Fruit fly (Drosophila melanogaster) whole organism, embryonic: ENCODE results near the gene CG3652.

ENCODE experiments used
- ATbp ChIP-seq: fragments of 200-800 bp; sonication (Bioruptor generic); optimal IDR thresholded peaks from 2 replicates; lab custom pipeline; 2017; ENCODE audit warnings: missing biosample characterization, mild to moderate bottlenecking, missing genetic modification characterization, missing genetic modification reagents
- Atf6 ChIP-seq: fragments of 200-800 bp; sonication (Bioruptor generic); IDR thresholded peaks from 2 replicates; pipeline ENCODE4 v1.3.6; 2022; ENCODE audit warnings: missing biosample characterization, missing genetic modification characterization
- CG11456 ChIP-seq: fragments of 200-800 bp; sonication (Bioruptor generic); IDR thresholded peaks from 3 replicates; pipeline ENCODE4 v1.3.6; 2022; ENCODE audit warnings: missing biosample characterization, missing genetic modification characterization
- CG11723 ChIP-seq: fragments of 200-800 bp; sonication (Bioruptor generic); optimal IDR thresholded peaks from 2 replicates; lab custom pipeline; 2017; ENCODE audit warnings: missing biosample characterization, mild to moderate bottlenecking, missing genetic modification characterization
- CG12391 ChIP-seq: fragments of 200-800 bp; sonication (Bioruptor generic); optimal IDR thresholded peaks from 3 replicates; lab custom pipeline; 2018; ENCODE audit warnings: missing biosample characterization, mild to moderate bottlenecking, missing genetic modification characterization, moderate library complexity
- CG14860 ChIP-seq: fragments of 200-800 bp; sonication (Bioruptor generic); IDR thresholded peaks from 3 replicates; pipeline ENCODE4 v1.3.6; 2022; ENCODE audit warnings: missing biosample characterization, missing genetic modification characterization; ENCODE audit not compliant: partially characterized antibody
- CG17385 ChIP-seq: fragments of 200-800 bp; sonication (Bioruptor generic); optimal IDR thresholded peaks from 3 replicates; lab custom pipeline; 2018; ENCODE audit warnings: missing biosample characterization, mild to moderate bottlenecking, missing genetic modification characterization
- CG17612 ChIP-seq: fragments of 200-800 bp; sonication (Bioruptor generic); IDR thresholded peaks from 2 replicates; pipeline ENCODE4 v1.3.6; 2022; ENCODE audit warnings: missing biosample characterization, missing genetic modification characterization
- CG2712 ChIP-seq: fragments of 200-800 bp; optimal IDR thresholded peaks from 3 replicates; lab custom pipeline; 2019; ENCODE audit warnings: missing biosample characterization, mild to moderate bottlenecking, missing genetic modification characterization, moderate library complexity
- CG3407 ChIP-seq: fragments of 200-800 bp; sonication (Bioruptor generic); optimal IDR thresholded peaks from 2 replicates; lab custom pipeline; 2018; ENCODE audit warnings: missing biosample characterization, mild to moderate bottlenecking, missing genetic modification characterization
- CG3726 ChIP-seq: fragments of 200-800 bp; sonication (Bioruptor generic); IDR thresholded peaks from 3 replicates; pipeline ENCODE4, ENCODE4 v1.3.6; 2022; ENCODE audit warnings: missing biosample characterization, missing genetic modification characterization
- CG42726 ChIP-seq: fragments of 200-800 bp; sonication (Bioruptor generic); IDR thresholded peaks from 2 replicates; pipeline ENCODE4 v1.3.6; 2022; ENCODE audit warnings: missing biosample characterization, missing genetic modification characterization; ENCODE audit not compliant: partially characterized antibody
- CG4328 ChIP-seq: fragments of 200-800 bp; sonication (Bioruptor generic); optimal IDR thresholded peaks from 3 replicates; lab custom pipeline; 2017; ENCODE audit warnings: missing biosample characterization, missing genetic modification reagents, missing genetic modification characterization
- CG6791 ChIP-seq: fragments of 200-800 bp; sonication (Bioruptor generic); IDR thresholded peaks from 3 replicates; pipeline ENCODE4 v1.3.6; 2022; ENCODE audit warnings: missing biosample characterization, missing genetic modification characterization; ENCODE audit not compliant: partially characterized antibody
- CG7745 ChIP-seq: fragments of 200-800 bp; sonication (Bioruptor generic); optimal IDR thresholded peaks from 2 replicates; lab custom pipeline; 2018; ENCODE audit warnings: missing biosample characterization, mild to moderate bottlenecking, missing genetic modification characterization, moderate library complexity
- CG7786 ChIP-seq: fragments of 200-800 bp; sonication (Bioruptor generic); optimal IDR thresholded peaks from 2 replicates; lab custom pipeline; 2016; ENCODE audit warnings: missing biosample characterization, missing genetic modification characterization
- CG8359 ChIP-seq: fragments of 200-800 bp; sonication (Bioruptor generic); optimal IDR thresholded peaks from 2 replicates; lab custom pipeline; 2017; ENCODE audit warnings: missing biosample characterization, mild to moderate bottlenecking, missing genetic modification characterization, borderline replicate concordance
- Elba2 ChIP-seq: fragments of 200-800 bp; sonication (Bioruptor generic); optimal IDR thresholded peaks from 3 replicates; lab custom pipeline; 2016; ENCODE audit warnings: missing biosample characterization, missing genetic modification characterization
- GATAe ChIP-seq: fragments of 200-800 bp; sonication (Bioruptor generic); conservative IDR thresholded peaks from 2 replicates; pipeline ENCODE4 v1.3.6; 2022; ENCODE audit warnings: missing biosample characterization, missing genetic modification characterization
- Gug ChIP-seq: fragments of 200-800 bp; sonication (Bioruptor generic); IDR thresholded peaks from 4 replicates; pipeline ENCODE4 v1.3.6; 2022; ENCODE audit warnings: missing biosample characterization, missing genetic modification characterization
- Lhr ChIP-seq: fragments of 200-800 bp; sonication (Bioruptor generic); optimal IDR thresholded peaks from 3 replicates; lab custom pipeline; 2017; ENCODE audit warnings: mild to moderate bottlenecking, missing biosample characterization, missing genetic modification reagents, missing genetic modification characterization
- Max ChIP-seq: fragments of 200-800 bp; sonication (Bioruptor generic); optimal IDR thresholded peaks from 2 replicates; lab custom pipeline; 2016; ENCODE audit warnings: missing biosample characterization, mild to moderate bottlenecking, missing genetic modification characterization
- Med ChIP-seq: fragments of 200-800 bp; sonication (Bioruptor generic); peaks from one replicate; lab custom pipeline; 2016; ENCODE audit warnings: missing biosample characterization, missing genetic modification characterization, mild to moderate bottlenecking, inconsistent platforms, moderate library complexity
- Meics ChIP-seq: fragments of 200-800 bp; sonication (Bioruptor generic); optimal IDR thresholded peaks from 2 replicates; lab custom pipeline; 2017; ENCODE audit warnings: missing biosample characterization, mild to moderate bottlenecking, missing genetic modification characterization
- Mes4 ChIP-seq: fragments of 200-800 bp; sonication (Bioruptor generic); optimal IDR thresholded peaks from 2 replicates; lab custom pipeline; 2016; ENCODE audit warnings: missing biosample characterization, missing genetic modification characterization
- Pdp1 ChIP-seq, 2 experiments: fragments of 200-800 bp; sonication (Bioruptor generic); optimal IDR thresholded peaks; 3 replicates each; lab custom pipeline; 2016; ENCODE audit warnings: missing biosample characterization in 2 of 2, missing genetic modification characterization in 2 of 2, mild to moderate bottlenecking in 1 of 2, moderate library complexity in 1 of 2
- Scr ChIP-seq: fragments of 200-800 bp; sonication (Bioruptor generic); IDR thresholded peaks from 2 replicates; pipeline ENCODE4 v1.3.6; 2022; ENCODE audit warnings: missing biosample characterization, missing genetic modification characterization; ENCODE audit not compliant: partially characterized antibody
- Side ChIP-seq: fragments of 200-800 bp; sonication (Bioruptor generic); optimal IDR thresholded peaks from 2 replicates; lab custom pipeline; 2016; ENCODE audit warnings: missing biosample characterization, missing genetic modification characterization
- Stat92E ChIP-seq, 3 experiments: fragments of >200 bp in 2 of 3; fragments of 200-800 bp in 1 of 3; sonication (Bioruptor generic) in 1 of 3; optimal IDR thresholded peaks; 2 replicates each; lab custom pipeline; 2017 to 2019; ENCODE audit warnings: missing biosample characterization in 3 of 3, missing genetic modification characterization in 3 of 3, mild to moderate bottlenecking in 1 of 3, moderate library complexity in 1 of 3
- YL-1 ChIP-seq: fragments of 200-800 bp; sonication (Bioruptor generic); optimal IDR thresholded peaks from 3 replicates; lab custom pipeline; 2017; ENCODE audit warnings: missing biosample characterization, mild to moderate bottlenecking, missing genetic modification characterization
- amos ChIP-seq: fragments of 200-800 bp; sonication (Bioruptor generic); IDR thresholded peaks from 2 replicates; pipeline ENCODE4 v1.3.6; 2022; ENCODE audit warnings: missing biosample characterization, missing genetic modification characterization; ENCODE audit not compliant: partially characterized antibody
- ase ChIP-seq: fragments of 200-800 bp; sonication (Bioruptor generic); IDR thresholded peaks from 3 replicates; pipeline ENCODE4 v1.3.6; 2022; ENCODE audit warnings: missing biosample characterization, missing genetic modification characterization
- chinmo ChIP-seq: fragments of 200-800 bp; sonication (Bioruptor generic); IDR thresholded peaks from 4 replicates; pipeline ENCODE4 v1.3.6; 2022; ENCODE audit warnings: missing biosample characterization, missing genetic modification characterization; ENCODE audit not compliant: partially characterized antibody
- dmrt11E ChIP-seq: fragments of 200-800 bp; sonication (Bioruptor generic); optimal IDR thresholded peaks from 3 replicates; lab custom pipeline; 2018; ENCODE audit warnings: missing biosample characterization, mild to moderate bottlenecking, missing genetic modification characterization, moderate library complexity
- ftz-f1 ChIP-seq: fragments of 200-800 bp; sonication (Bioruptor generic); optimal IDR thresholded peaks from 2 replicates; lab custom pipeline; 2016; ENCODE audit warnings: missing biosample characterization, missing genetic modification characterization
- gt ChIP-seq: fragments of 200-800 bp; sonication (Bioruptor generic); IDR thresholded peaks from 2 replicates; pipeline ENCODE4 v1.3.6; 2022; ENCODE audit warnings: missing biosample characterization, missing genetic modification characterization
- ind ChIP-seq: fragments of 200-800 bp; sonication (Bioruptor generic); optimal IDR thresholded peaks from 3 replicates; lab custom pipeline; 2016; ENCODE audit warnings: missing biosample characterization, missing genetic modification characterization
- jing ChIP-seq: fragments of 200-800 bp; sonication (Bioruptor generic); optimal IDR thresholded peaks from 2 replicates; lab custom pipeline; 2018; ENCODE audit warnings: missing biosample characterization, mild to moderate bottlenecking, missing genetic modification characterization
- lola ChIP-seq, 3 experiments: fragments of >200 bp in 2 of 3; fragments of 200-800 bp in 1 of 3; sonication (Bioruptor generic) in 1 of 3; optimal IDR thresholded peaks; 2 replicates each; lab custom pipeline; 2017 to 2019; ENCODE audit warnings: missing biosample characterization in 3 of 3, missing genetic modification characterization in 3 of 3, mild to moderate bottlenecking in 1 of 3, moderate library complexity in 1 of 3
- nom ChIP-seq: fragments of 200-800 bp; sonication (Bioruptor generic); optimal IDR thresholded peaks from 2 replicates; lab custom pipeline; 2017; ENCODE audit warnings: missing biosample characterization, missing genetic modification characterization, mild to moderate bottlenecking, moderate library complexity, missing genetic modification reagents
- pros ChIP-seq: fragments of 200-800 bp; sonication (Bioruptor generic); optimal IDR thresholded peaks from 3 replicates; lab custom pipeline; 2019; ENCODE audit warnings: missing biosample characterization, mild to moderate bottlenecking, missing genetic modification characterization, moderate library complexity
- pzg ChIP-seq: fragments of 200-800 bp; sonication (Bioruptor generic); optimal IDR thresholded peaks from 3 replicates; lab custom pipeline; 2018; ENCODE audit warnings: missing biosample characterization, mild to moderate bottlenecking, missing genetic modification characterization, moderate library complexity
- so ChIP-seq: fragments of 200-800 bp; sonication (Bioruptor generic); IDR thresholded peaks from 3 replicates; pipeline ENCODE4 v1.3.6; 2022; ENCODE audit warnings: missing biosample characterization, missing genetic modification characterization
- sqz ChIP-seq: fragments of 200-800 bp; sonication (Bioruptor generic); optimal IDR thresholded peaks from 3 replicates; lab custom pipeline; 2018; ENCODE audit warnings: missing biosample characterization, mild to moderate bottlenecking, missing genetic modification characterization
- stwl ChIP-seq: fragments of 200-800 bp; sonication (Bioruptor generic); optimal IDR thresholded peaks from 3 replicates; lab custom pipeline; 2018; ENCODE audit warnings: missing biosample characterization, mild to moderate bottlenecking, missing genetic modification characterization, moderate library complexity
- unc-4 ChIP-seq: fragments of 200-800 bp; sonication (Bioruptor generic); IDR thresholded peaks from 2 replicates; pipeline ENCODE4 v1.3.6; 2022; ENCODE audit warnings: missing biosample characterization, missing genetic modification characterization; ENCODE audit not compliant: partially characterized antibody
- usp ChIP-seq: fragments of >200 bp; optimal IDR thresholded peaks from 2 replicates; lab custom pipeline; 2017; ENCODE audit warnings: missing biosample characterization, missing genetic modification characterization

CG3652 gene

dm6 chr2L:4385387-4386279, 8.0 kb downstream of the CG3652 start, which contains the start of gene Vps53 (continued):
- TF ChIP-seq stwl (tag; lab: Kevin White, UChicago) (peak; percentile 24), CG4328 (GFP tag; lab: Kevin White, UChicago) (no peak), ATbp (GFP tag; lab: Kevin White, UChicago) (no peak), chinmo (GFP tag; lab: Robert Waterston, UW) (0 out of 4 replicates have a peak, but pooled peaks have one; percentile 55), so (no peak), pros (GFP tag; lab: Kevin White, UChicago) (no peak), gt (no peak), CG7745 (tag; lab: Kevin White, UChicago) (no peak), amos (GFP tag; lab: Robert Waterston, UW) (peak; percentile 30; the same call in 1 of the 2 replicates), Scr (GFP tag; lab: Robert Waterston, UW) (peak; percentile 35; the same call in 1 of the 2 replicates), CG14860 (GFP tag; lab: Robert Waterston, UW) (no peak), Gug (GFP tag; lab: Robert Waterston, UW) (no peak), pzg (GFP tag; lab: Kevin White, UChicago) (peak; percentile 56), Atf6 (GFP tag; lab: Robert Waterston, UW) (no peak), Lhr (no peak), Stat92E (GFP tag; optimal IDR thresholded peaks at IDR 0.05; lab: Kevin White, UChicago) (peak in 1 of 3 experiments; percentile 26), sqz (no peak), Max (GFP tag; lab: Kevin White, UChicago) (no peak), CG42726 (GFP tag; lab: Robert Waterston, UW) (no peak), ase (GFP tag; lab: Robert Waterston, UW) (no peak), Mes4 (GFP tag; lab: Kevin White, UChicago) (no peak), dmrt11E (tag; lab: Kevin White, UChicago) (no peak), unc-4 (GFP tag; lab: Robert Waterston, UW) (peak; percentile 35; the same call in 1 of the 2 replicates), CG11723 (no peak), Med (peak; percentile 20), Elba2 (GFP tag; lab: Kevin White, UChicago) (no peak), CG12391 (tag; lab: Kevin White, UChicago) (no peak), ind (no peak), CG7786 (no peak), CG11456 (no peak), GATAe (GFP tag; lab: Robert Waterston, UW) (peak; percentile 48; the same call in 1 of the 2 replicates), ftz-f1 (GFP tag; lab: Kevin White, UChicago) (no peak), Meics (GFP tag; lab: Kevin White, UChicago) (no peak), CG17385 (no peak), CG6791 (GFP tag; lab: Robert Waterston, UW) (no peak), CG3407 (GFP tag; lab: Kevin White, UChicago) (no peak), usp (GFP tag; lab: Kevin White, UChicago) (no peak), Side (GFP tag; lab: Kevin White, UChicago) (no peak), CG17612 (GFP tag; lab: Robert Waterston, UW) (no peak), Pdp1 (GFP tag; optimal IDR thresholded peaks at IDR 0.05; lab: Kevin White, UChicago) (peak in 1 of 2 experiments; percentile 82), jing (GFP tag; lab: Kevin White, UChicago) (no peak), lola (GFP tag; optimal IDR thresholded peaks at IDR 0.05; lab: Kevin White, UChicago) (no peak), YL-1 (GFP tag; lab: Kevin White, UChicago) (peak; percentile 15), CG8359 (no peak), nom (GFP tag; lab: Kevin White, UChicago) (no peak), CG2712 (tag; lab: Kevin White, UChicago) (no peak), CG3726 (no peak)
